Fruit fly (Drosophila melanogaster): Measurements from ENCODE around the gene CG3368.

The CG3368 gene

DNA sequence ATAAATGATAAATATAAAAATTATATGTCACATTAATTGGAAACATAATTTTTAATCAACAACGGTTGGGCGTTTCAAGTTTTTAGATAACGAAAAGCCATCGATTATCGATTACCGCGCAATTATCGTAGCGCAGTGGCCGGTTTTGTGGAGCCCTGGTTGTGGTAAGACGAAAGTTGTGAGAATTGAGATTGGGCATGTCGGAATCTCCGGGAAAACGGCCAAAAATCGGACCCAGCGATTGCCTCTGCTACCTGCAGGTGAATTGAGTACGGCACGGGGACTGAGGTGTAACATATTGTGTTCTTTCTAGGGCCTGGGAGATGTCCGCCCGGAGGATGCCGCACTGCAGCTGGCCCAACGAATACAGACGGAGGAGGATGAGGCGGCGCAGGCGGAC, at the start of gene CG3368:
Gene CG3368 (plus strand): TSS at position 136 of the 400 bp plus-strand sequence.
- no peak for TF ChIP-seq noc (tag; optimal IDR thresholded peaks at IDR 0.05)

- TF ChIP-seq noc (tag; optimal IDR thresholded peaks at IDR 0.05) = no peak
These were observed 45.6 kb upstream of the CG3368 start for dm6 chr3R:27237980-27238379.

dm6 chr3R:27238438-27239301, 44.9 kb upstream of the CG3368 start, which contains the start of the genes CG31064 and PolA2:
Gene CG31064 (minus strand): TSS chr3R:27239085.
Gene PolA2 (plus strand): TSS chr3R:27239163.
- no peak for TF ChIP-seq noc (tag; optimal IDR thresholded peaks at IDR 0.05)

- TF ChIP-seq noc (tag; optimal IDR thresholded peaks at IDR 0.05) = no peak
These were observed 42.6 kb upstream of the CG3368 start, which contains the start of gene CG17991 for dm6 chr3R:27240967-27241366. Gene CG17991 (plus strand): TSS chr3R:27241267.

dm6 chr3R:27244412-27244741, 39.2 kb upstream of the CG3368 start:
- TF ChIP-seq noc (tag; optimal IDR thresholded peaks at IDR 0.05) = no peak

dm6 chr3R:27244742-27245400, 38.7 kb upstream of the CG3368 start, which contains the start of gene CG18766:
Gene CG18766 (minus strand): TSS chr3R:27245249.
- no peak for TF ChIP-seq noc (tag; optimal IDR thresholded peaks at IDR 0.05)

- no peak for TF ChIP-seq noc (tag; optimal IDR thresholded peaks at IDR 0.05)
These were observed 38.2 kb upstream of the CG3368 start for dm6 chr3R:27245401-27245757.

dm6 chr3R:27246264-27246663, 37.3 kb upstream of the CG3368 start:
- TF ChIP-seq noc (tag; optimal IDR thresholded peaks at IDR 0.05) = peak; percentile 90

dm6 chr3R:27247892-27248291, 35.7 kb upstream of the CG3368 start, which contains the start of gene CG5984:
Gene CG5984 (minus strand): TSS chr3R:27247992.
- TF ChIP-seq noc (tag; optimal IDR thresholded peaks at IDR 0.05) = no peak

DNA sequence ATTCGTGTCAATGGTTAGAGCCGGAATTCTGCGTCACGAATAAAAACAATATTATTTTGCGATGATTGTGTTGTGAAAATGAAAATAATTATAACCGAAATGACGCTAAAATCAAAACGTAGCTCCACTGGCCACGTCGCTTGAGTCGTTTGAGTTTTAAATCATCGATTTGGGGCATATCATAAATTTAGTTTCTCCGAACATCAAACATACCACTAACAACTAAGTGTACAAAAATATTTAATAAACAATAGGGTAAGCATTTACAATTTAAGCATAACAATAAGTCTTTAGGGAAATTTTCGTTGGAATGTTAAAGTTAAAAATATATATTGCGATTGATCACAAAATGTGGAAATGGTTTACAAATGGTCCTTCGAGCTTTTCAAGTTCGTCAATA, 32.7 kb upstream of the CG3368 start, which contains the start of the genes TTLL6B and TfIIA-L:
Gene TTLL6B (minus strand): TSS at position 101 of the 400 bp plus-strand sequence.
Gene TfIIA-L (plus strand): TSS at position 206 of the 400 bp plus-strand sequence.
- TF ChIP-seq noc (tag; optimal IDR thresholded peaks at IDR 0.05) = no peak

DNA sequence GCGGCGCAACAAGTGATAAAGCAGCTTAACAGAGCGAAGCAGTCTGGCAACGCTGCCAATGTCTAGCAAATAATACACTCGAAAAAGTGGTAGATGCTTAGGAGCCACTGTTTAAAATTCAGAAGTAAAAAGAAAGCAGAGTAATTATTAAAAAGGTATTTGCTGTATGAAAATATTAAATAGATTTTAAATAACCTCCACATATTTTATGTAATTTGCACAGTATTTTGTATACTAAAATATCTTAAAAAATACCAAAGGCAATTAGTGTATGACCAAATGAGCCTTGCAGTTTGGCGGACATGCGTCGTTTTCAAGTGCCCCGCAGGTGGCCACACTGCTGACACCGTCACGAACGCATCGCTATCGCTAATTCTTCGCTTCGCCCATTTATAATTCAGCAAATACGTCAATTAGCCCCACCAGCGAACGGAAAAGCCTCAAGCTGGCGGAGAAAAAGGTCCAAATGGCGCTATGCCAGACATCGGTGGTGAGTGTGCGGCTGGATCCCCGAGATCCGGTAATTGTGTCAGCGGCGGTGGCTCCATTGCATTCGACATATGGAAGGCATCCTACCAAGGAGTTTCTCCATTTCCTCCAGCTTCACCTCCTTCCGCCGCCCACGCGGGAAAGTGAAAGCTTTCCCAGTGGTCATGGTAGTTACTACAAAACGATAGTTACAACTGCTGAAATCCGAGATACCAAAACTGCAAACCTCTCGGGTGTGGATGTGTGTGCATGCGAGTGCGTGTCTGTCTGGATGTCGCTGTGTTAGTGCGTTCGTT, 30.3 kb upstream of the CG3368 start, which contains the start of gene pll:
Gene pll (minus strand): TSS at position 47 of the 785 bp plus-strand sequence.
- peak; percentile 54 for TF ChIP-seq noc (tag; optimal IDR thresholded peaks at IDR 0.05)

DNA sequence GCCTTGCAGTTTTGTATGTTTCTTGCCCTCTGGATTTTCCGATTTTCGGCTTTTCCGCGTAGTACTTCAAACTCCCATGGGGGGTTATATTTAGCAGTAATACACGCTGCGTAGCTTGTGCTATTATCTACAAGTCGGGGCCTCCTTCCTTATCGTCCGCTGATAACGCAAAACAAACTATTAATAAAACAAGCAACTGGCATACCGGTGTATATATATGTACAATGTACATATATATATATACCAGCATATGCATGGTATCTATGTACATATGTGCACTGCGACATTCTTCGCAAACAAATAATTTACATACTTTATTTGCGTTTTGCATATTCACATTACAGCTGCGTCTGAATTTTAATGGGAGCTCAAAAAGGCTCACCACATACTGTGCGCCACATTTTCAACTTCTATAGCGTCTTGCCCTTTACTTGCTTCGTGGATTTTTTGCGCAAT, 29.6 kb upstream of the CG3368 start:
- TF ChIP-seq noc (tag; optimal IDR thresholded peaks at IDR 0.05) = no peak

DNA sequence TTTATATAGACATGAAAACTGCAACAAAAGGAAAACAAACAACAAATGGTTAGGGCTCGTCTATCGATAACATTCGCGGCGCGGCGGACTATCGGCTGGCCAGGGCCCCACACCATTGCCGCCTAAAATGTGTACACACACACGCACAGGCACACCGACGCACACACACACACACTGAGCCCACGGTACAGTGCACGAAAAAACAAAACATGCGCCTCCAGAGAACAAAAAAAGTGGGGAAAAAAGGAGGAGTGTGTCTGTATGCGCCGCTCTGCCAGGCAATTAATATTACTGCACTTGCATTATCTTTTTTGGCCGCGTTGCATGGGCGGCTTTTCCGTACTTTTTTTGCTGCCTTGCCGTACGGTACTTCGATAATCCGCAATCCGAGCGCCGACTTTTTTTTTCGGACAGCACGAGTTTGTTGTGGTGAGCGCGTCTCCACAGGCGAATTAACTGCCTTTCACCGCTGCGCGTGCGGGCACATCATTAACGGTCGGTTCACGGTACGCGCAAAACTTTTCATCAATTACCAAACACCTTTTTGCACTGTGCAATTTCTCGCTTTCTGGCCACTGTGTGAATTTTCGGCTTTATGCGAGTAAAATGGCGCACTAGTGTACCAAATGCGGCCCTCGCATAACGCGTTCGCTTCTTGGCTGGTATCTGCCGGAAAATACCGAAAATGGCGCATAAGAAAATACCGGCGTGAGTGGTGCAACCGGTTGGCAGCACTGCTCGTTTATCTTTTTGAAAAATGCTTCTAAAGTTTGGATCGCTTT, 20.0 kb upstream of the CG3368 start, which contains the start of gene woc:
Gene woc (minus strand): TSS at position 622 of the 782 bp plus-strand sequence.
- TF ChIP-seq noc (tag; optimal IDR thresholded peaks at IDR 0.05) = peak; percentile 33

DNA sequence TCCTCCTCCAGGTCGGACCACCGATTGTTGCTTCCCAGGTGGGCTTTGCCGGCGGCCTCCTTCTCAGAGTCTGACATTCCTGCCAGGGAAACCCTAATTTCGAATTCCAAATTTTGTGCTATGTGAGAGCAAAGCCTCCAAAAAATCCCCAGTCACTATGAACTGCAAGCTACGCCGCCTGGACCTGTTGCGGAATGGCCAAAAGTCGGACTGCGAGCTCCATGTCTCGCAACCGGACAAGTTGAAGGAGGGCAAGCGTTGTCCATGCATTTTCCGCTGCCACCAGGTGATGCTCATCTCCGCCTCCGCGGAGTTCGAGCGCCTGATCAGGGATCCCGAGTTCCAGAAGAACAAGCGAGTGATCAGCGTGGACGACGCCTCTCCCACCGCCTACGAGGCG, 18.2 kb upstream of the CG3368 start, which contains the start of the genes CG14262 and CG14260:
Gene CG14262 (minus strand): TSS at position 101 of the 400 bp plus-strand sequence.
Gene CG14260 (plus strand): TSS at position 128 of the 400 bp plus-strand sequence.
- no peak for TF ChIP-seq noc (tag; optimal IDR thresholded peaks at IDR 0.05)

Measured in whole organism, larva.